Worm (Caenorhabditis elegans): ENCODE measurements around the gene pcp-5.
A peak's percentile ranks its signal among the peaks of the same experiment; 100 is the strongest.

Gene pcp-5

DNA sequence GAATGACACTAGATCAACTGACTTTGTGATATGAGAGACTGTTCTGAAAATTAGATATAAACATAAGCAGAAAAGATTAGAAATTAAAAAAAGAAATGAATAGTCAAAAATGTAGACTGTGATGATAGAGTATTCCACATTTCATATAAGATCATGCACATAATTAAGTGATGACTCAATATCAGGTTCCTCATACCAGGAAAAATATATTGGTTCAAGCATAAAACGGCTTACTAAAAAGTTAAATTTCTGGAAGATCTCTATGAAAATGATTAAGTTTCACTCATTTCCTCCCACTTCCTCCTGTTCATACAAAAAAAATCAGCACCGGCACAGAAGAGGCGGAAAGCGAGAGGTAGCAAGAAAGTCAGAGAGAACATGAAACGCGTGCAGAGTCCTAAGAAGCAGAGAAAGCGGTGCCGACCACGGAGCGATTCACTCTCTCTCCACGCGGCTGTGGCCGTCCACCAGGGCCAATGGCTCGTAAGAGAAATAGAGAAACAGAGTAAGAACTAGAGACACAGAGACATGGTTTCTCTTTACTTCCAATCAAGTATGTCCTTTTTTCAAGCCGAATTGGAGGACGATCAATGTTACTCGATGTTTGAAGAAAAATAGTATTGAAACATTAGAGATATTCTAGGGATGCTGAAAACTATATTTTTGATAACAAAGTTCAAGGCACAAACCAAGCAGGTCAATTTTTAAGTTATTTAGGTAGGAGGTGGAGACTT is 15.7 kb downstream of the pcp-5 start, which contains the start of the genes ZK688.5 and fahd-1:
Gene ZK688.5, minus strand, starts transcription at position 51 of the 734 bp plus-strand sequence.
Gene fahd-1, plus strand, starts transcription at position 684 of the 734 bp plus-strand sequence.
- peak; percentile 83 for TF ChIP-seq nhr-71 (tag; optimal IDR thresholded peaks at IDR 0.05)
- TF ChIP-seq mdl-1 (tag; optimal IDR thresholded peaks at IDR 0.05), result peak in 1 of 2 experiments; percentile 82
- TF ChIP-seq lin-39 (tag; optimal IDR thresholded peaks at IDR 0.05), result no peak
- no peak for TF ChIP-seq ces-1 (GFP tag; optimal IDR thresholded peaks at IDR 0.05)
- peak; percentile 4 for TF ChIP-seq ceh-8 (GFP tag; optimal IDR thresholded peaks at IDR 0.05)
- TF ChIP-seq pax-3 (tag; optimal IDR thresholded peaks at IDR 0.05), result no peak
- TF ChIP-seq snpc-4 (tag; optimal IDR thresholded peaks at IDR 0.05), result peak; percentile 51
- TF ChIP-seq ets-5 (GFP tag; IDR thresholded peaks at IDR 0.05), result no peak
- TF ChIP-seq nhr-28 (tag; optimal IDR thresholded peaks at IDR 0.05), result no peak
- peak; percentile 62 for TF ChIP-seq tbx-2 (tag; optimal IDR thresholded peaks at IDR 0.05)
- TF ChIP-seq grh-1 (GFP tag; IDR thresholded peaks at IDR 0.05), result no peak
- peak; percentile 79 for TF ChIP-seq nhr-85 (tag)
- TF ChIP-seq xbp-1 (tag; optimal IDR thresholded peaks at IDR 0.05), result peak; percentile 55
- TF ChIP-seq dpl-1 (GFP tag; optimal IDR thresholded peaks at IDR 0.05), result peak; percentile 43 to 50 (median 49)
- no peak for TF ChIP-seq pqm-1 (tag; optimal IDR thresholded peaks at IDR 0.05)
- peak; percentile 70 for TF ChIP-seq mep-1 (tag; optimal IDR thresholded peaks at IDR 0.05)
- TF ChIP-seq fkh-4 (tag; optimal IDR thresholded peaks at IDR 0.05; ENCODE audit: borderline replicate concordance), result no peak
- no peak for TF ChIP-seq ama-1 (optimal IDR thresholded peaks at IDR 0.05)
- TF ChIP-seq nhr-77 (tag; optimal IDR thresholded peaks at IDR 0.05), result peak; percentile 49
- TF ChIP-seq efl-3 (GFP tag; optimal IDR thresholded peaks at IDR 0.05), result no peak
- no peak for TF ChIP-seq aha-1 (tag; optimal IDR thresholded peaks at IDR 0.05)
- TF ChIP-seq sox-4 (tag; optimal IDR thresholded peaks at IDR 0.05), result no peak
- TF ChIP-seq skn-1 (tag; optimal IDR thresholded peaks at IDR 0.05), result peak; percentile 76
- TF ChIP-seq elt-2 (tag; optimal IDR thresholded peaks at IDR 0.05), result peak; percentile 21
- TF ChIP-seq ceh-82 (tag; optimal IDR thresholded peaks at IDR 0.05), result peak; percentile 5 to 80 (median 47)
- no peak for TF ChIP-seq hlh-4 (tag; optimal IDR thresholded peaks at IDR 0.05)
- peak; percentile 57 for TF ChIP-seq nhr-19 (GFP tag; conservative IDR thresholded peaks at IDR 0.05)
- peak; percentile 54 for TF ChIP-seq fkh-8 (tag; optimal IDR thresholded peaks at IDR 0.05)
- no peak for TF ChIP-seq irx-1 (tag; optimal IDR thresholded peaks at IDR 0.05)
- TF ChIP-seq lsy-2 (tag; optimal IDR thresholded peaks at IDR 0.05), result peak; percentile 62 to 77
- TF ChIP-seq nhr-237 (tag; optimal IDR thresholded peaks at IDR 0.05), result peak; percentile 10
- no peak for TF ChIP-seq unc-130 (tag; optimal IDR thresholded peaks at IDR 0.05)
- no peak for TF ChIP-seq zip-4 (GFP tag; optimal IDR thresholded peaks at IDR 0.05)
- TF ChIP-seq C34B4.2 (tag; optimal IDR thresholded peaks at IDR 0.05), result no peak
- TF ChIP-seq C16A3.4 (tag; optimal IDR thresholded peaks at IDR 0.05), result peak; percentile 60
- TF ChIP-seq fkh-10 (GFP tag; optimal IDR thresholded peaks at IDR 0.05), result no peak
- TF ChIP-seq sup-37 (GFP tag; optimal IDR thresholded peaks at IDR 0.05), result no peak
- TF ChIP-seq lir-3 (tag; optimal IDR thresholded peaks at IDR 0.05; ENCODE audit: poor library complexity), result no peak
- TF ChIP-seq ceh-90 (tag; optimal IDR thresholded peaks at IDR 0.05), result no peak
- TF ChIP-seq nhr-11 (tag; optimal IDR thresholded peaks at IDR 0.05), result no peak
- no peak for TF ChIP-seq Y116A8C.19 (tag; optimal IDR thresholded peaks at IDR 0.05; ENCODE audit: borderline replicate concordance)
- TF ChIP-seq mef-2 (tag; optimal IDR thresholded peaks at IDR 0.05), result no peak
- peak; percentile 34 for TF ChIP-seq unc-86 (tag; optimal IDR thresholded peaks at IDR 0.05)
- no peak for TF ChIP-seq unc-30 (tag; optimal IDR thresholded peaks at IDR 0.05)
- no peak for TF ChIP-seq C04F5.9 (tag; optimal IDR thresholded peaks at IDR 0.05)
- no peak for TF ChIP-seq egl-27 (tag; optimal IDR thresholded peaks at IDR 0.05)
- no peak for TF ChIP-seq unc-98 (GFP tag; IDR thresholded peaks at IDR 0.05)
- TF ChIP-seq tlp-1 (tag; optimal IDR thresholded peaks at IDR 0.05), result no peak
- TF ChIP-seq nhr-76 (tag; optimal IDR thresholded peaks at IDR 0.05), result no peak
- TF ChIP-seq lin-14 (GFP tag; optimal IDR thresholded peaks at IDR 0.05), result peak; percentile 91
- TF ChIP-seq dsc-1 (tag; optimal IDR thresholded peaks at IDR 0.05), result peak; percentile 39
- peak; percentile 81 for TF ChIP-seq snu-23 (GFP tag; optimal IDR thresholded peaks at IDR 0.05)
- TF ChIP-seq ztf-11 (tag; optimal IDR thresholded peaks at IDR 0.05), result no peak

Data from whole organism, L1 larva.